Fruit fly (Drosophila melanogaster): Measurements from ENCODE around the gene mtgo.

- TF ChIP-seq Sin3A (optimal IDR thresholded peaks at IDR 0.05) (no peak), h (optimal IDR thresholded peaks at IDR 0.05) (no peak), psq (optimal IDR thresholded peaks at IDR 0.05) (no peak), insv (optimal IDR thresholded peaks at IDR 0.05) (no peak)
Measured at dm6 chr2L:16622162-16622561, 77.3 kb downstream of the mtgo start.
